Worm (Caenorhabditis elegans) whole organism, L1 larva: Measurements from ENCODE around the gene str-109.

ENCODE experiments used
- nhr-237 ChIP-seq: fragments of 150-350 bp; optimal IDR thresholded peaks from 2 replicates; lab custom pipeline; 2014; ENCODE audit warnings: missing biosample characterization, missing genetic modification characterization
- nhr-76 ChIP-seq: sonication (generic microtip); optimal IDR thresholded peaks from 2 replicates; lab custom pipeline; 2017; ENCODE audit warnings: missing biosample characterization, missing genetic modification characterization
- unc-62 ChIP-seq: fragments of 150-350 bp; optimal IDR thresholded peaks from 2 replicates; lab custom pipeline; 2014; ENCODE audit warnings: missing biosample characterization, missing genetic modification reagents, missing genetic modification characterization
- zag-1 ChIP-seq: fragments of 150-350 bp; optimal IDR thresholded peaks from 2 replicates; lab custom pipeline; 2014; ENCODE audit warnings: missing biosample characterization, missing genetic modification characterization

ce11 chrV:16127401-16127800, 34.6 kb downstream of the str-109 start, which contains the start of gene fbxa-143:
- TF ChIP-seq zag-1 (tag; lab: Kevin White, UChicago) (no peak), nhr-76 (tag; lab: Kevin White, UChicago) (no peak), nhr-237 (tag; lab: Kevin White, UChicago) (no peak), unc-62 (GFP tag; lab: Kevin White, UChicago) (no peak)
